Worm (Caenorhabditis elegans) whole organism, L4 larva: ENCODE data around the gene dmsr-1.
A peak's percentile ranks its signal among the peaks of the same experiment; 100 is the strongest.

Experiments
- aha-1 ChIP-seq: fragments of 150-350 bp; peaks from one replicate; lab custom pipeline; 2014; ENCODE audit warnings: missing biosample characterization, missing genetic modification characterization
- aly-2 ChIP-seq: sonication (generic microtip); optimal IDR thresholded peaks from 2 replicates; lab custom pipeline; 2018; ENCODE audit warnings: missing biosample characterization, missing genetic modification characterization
- ceh-20 ChIP-seq: fragments of 200-800 bp; sonication (Bioruptor generic); IDR thresholded peaks from 2 replicates; pipeline ENCODE4 v1.3.6; 2022; ENCODE audit warnings: missing genetic modification reagents, missing genetic modification characterization, missing compliant biosample characterization
- ceh-28 ChIP-seq: fragments of 150-350 bp; optimal IDR thresholded peaks from 2 replicates; lab custom pipeline; 2014; ENCODE audit warnings: missing biosample characterization, missing genetic modification reagents, missing genetic modification characterization
- daf-8 ChIP-seq: fragments of 200-800 bp; sonication (Bioruptor generic); IDR thresholded peaks from 2 replicates; pipeline ENCODE4 v1.3.6; 2022; ENCODE audit warnings: missing genetic modification characterization, missing compliant biosample characterization
- dpl-1 ChIP-seq: fragments of 150-350 bp; optimal IDR thresholded peaks from 2 replicates; lab custom pipeline; 2014; ENCODE audit warnings: missing biosample characterization, missing genetic modification reagents, missing genetic modification characterization
- fkh-10 ChIP-seq: fragments of 150-350 bp; optimal IDR thresholded peaks from 2 replicates; lab custom pipeline; 2014; ENCODE audit warnings: missing biosample characterization, missing genetic modification reagents, missing genetic modification characterization
- gei-8 ChIP-seq: fragments of 200-800 bp; sonication (Bioruptor generic); optimal IDR thresholded peaks from 2 replicates; lab custom pipeline; 2018; ENCODE audit warnings: mild to moderate bottlenecking, missing genetic modification characterization, missing compliant biosample characterization
- lsy-2 ChIP-seq, 2 experiments: fragments of 150-350 bp in 1 of 2; sonication (generic microtip) in 1 of 2; optimal IDR thresholded peaks; 2 replicates each; lab custom pipeline; 2014 to 2017; ENCODE audit warnings: missing biosample characterization in 2 of 2, missing genetic modification characterization in 2 of 2
- nhr-11 ChIP-seq: fragments of 150-350 bp; optimal IDR thresholded peaks from 2 replicates; lab custom pipeline; 2014; ENCODE audit warnings: missing biosample characterization, missing genetic modification characterization
- nhr-76 ChIP-seq: fragments of 150-350 bp; optimal IDR thresholded peaks from 2 replicates; lab custom pipeline; 2014; ENCODE audit warnings: missing biosample characterization, missing genetic modification characterization

DNA sequence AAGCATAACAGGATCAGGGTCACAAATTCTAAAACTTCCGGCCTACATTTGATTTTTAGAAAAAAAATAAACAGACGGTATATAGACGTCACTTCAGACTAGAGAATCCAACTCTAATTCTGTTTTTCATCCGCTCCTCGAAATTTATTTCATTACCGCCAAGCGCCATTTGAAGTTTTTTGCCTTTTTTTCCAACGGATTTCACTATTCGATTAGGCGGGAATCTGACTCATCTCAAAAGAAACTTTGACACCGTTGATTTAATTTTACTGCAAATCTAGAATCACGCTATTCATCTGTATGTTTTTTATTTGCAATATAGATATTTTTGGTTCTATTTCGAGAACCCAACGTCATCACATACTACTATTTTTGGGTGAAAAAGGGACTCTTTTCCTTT lies 7.7 kb upstream of the dmsr-1 start:
- TF ChIP-seq lsy-2 (tag; optimal IDR thresholded peaks at IDR 0.05; lab: Kevin White, UChicago) (no peak), nhr-76 (tag; lab: Kevin White, UChicago) (no peak), gei-8 (GFP tag; lab: Kevin White, UChicago) (no peak), aly-2 (no peak), aha-1 (tag; lab: Kevin White, UChicago) (no peak), nhr-11 (tag; lab: Kevin White, UChicago) (no peak), daf-8 (no peak), ceh-28 (tag; lab: Kevin White, UChicago) (no peak), fkh-10 (GFP tag; lab: Kevin White, UChicago) (peak; percentile 17), dpl-1 (no peak), ceh-20 (GFP tag; lab: Robert Waterston, UW) (no peak)
